Fruit fly (Drosophila melanogaster) whole organism, embryonic: ENCODE results near the gene Mettl5.
A peak's percentile ranks its signal among the peaks of the same experiment; 100 is the strongest.

ENCODE experiments used
- Aef1 ChIP-seq: fragments of 200-800 bp; sonication (Bioruptor generic); IDR thresholded peaks from 3 replicates; pipeline ENCODE4 v1.3.6; 2022; ENCODE audit warnings: missing biosample characterization, missing genetic modification characterization
- Asciz ChIP-seq: fragments of 200-800 bp; sonication (Bioruptor generic); optimal IDR thresholded peaks from 2 replicates; lab custom pipeline; 2017; ENCODE audit warnings: missing biosample characterization, mild to moderate bottlenecking, missing genetic modification characterization, missing genetic modification reagents
- BtbVII ChIP-seq: fragments of 200-800 bp; sonication (Bioruptor generic); optimal IDR thresholded peaks from 3 replicates; lab custom pipeline; 2017; ENCODE audit warnings: missing biosample characterization, mild to moderate bottlenecking, missing genetic modification characterization
- CG10321 ChIP-seq: fragments of 200-800 bp; sonication (Bioruptor generic); IDR thresholded peaks from 2 replicates; pipeline ENCODE4 v1.3.6; 2022; ENCODE audit warnings: missing biosample characterization, missing genetic modification characterization
- CG11398 ChIP-seq: fragments of 200-800 bp; sonication (Bioruptor generic); optimal IDR thresholded peaks from 2 replicates; lab custom pipeline; 2016; ENCODE audit warnings: missing biosample characterization, missing genetic modification characterization
- CG11504 ChIP-seq: fragments of 200-800 bp; sonication (Bioruptor generic); optimal IDR thresholded peaks from 3 replicates; lab custom pipeline; 2019; ENCODE audit warnings: missing biosample characterization, mild to moderate bottlenecking, missing genetic modification characterization, moderate library complexity
- CG12071 ChIP-seq: fragments of 200-800 bp; sonication (Bioruptor generic); optimal IDR thresholded peaks from 3 replicates; lab custom pipeline; 2018; ENCODE audit warnings: missing biosample characterization, mild to moderate bottlenecking, missing genetic modification characterization
- CG12155 ChIP-seq: fragments of 200-800 bp; sonication (Bioruptor generic); optimal IDR thresholded peaks from 3 replicates; lab custom pipeline; 2016; ENCODE audit warnings: missing biosample characterization, missing genetic modification characterization
- CG12219 ChIP-seq: fragments of 200-800 bp; sonication (Bioruptor generic); optimal IDR thresholded peaks from 3 replicates; lab custom pipeline; 2018; ENCODE audit warnings: missing biosample characterization, mild to moderate bottlenecking, missing genetic modification characterization
- CG15269 ChIP-seq: fragments of 200-800 bp; sonication (Bioruptor generic); optimal IDR thresholded peaks from 2 replicates; lab custom pipeline; 2018; ENCODE audit warnings: missing biosample characterization, mild to moderate bottlenecking, missing genetic modification characterization, moderate library complexity
- CG15601 ChIP-seq: fragments of 200-800 bp; sonication (Bioruptor generic); optimal IDR thresholded peaks from 3 replicates; lab custom pipeline; 2019; ENCODE audit warnings: missing biosample characterization, mild to moderate bottlenecking, missing genetic modification characterization, moderate library complexity
- CG1603 ChIP-seq: fragments of 200-800 bp; sonication (Bioruptor generic); optimal IDR thresholded peaks from 2 replicates; lab custom pipeline; 2019; ENCODE audit warnings: missing biosample characterization, mild to moderate bottlenecking, missing genetic modification characterization, moderate library complexity
- CG18599 ChIP-seq: fragments of 200-800 bp; sonication (Bioruptor generic); optimal IDR thresholded peaks from 3 replicates; lab custom pipeline; 2017; ENCODE audit warnings: missing biosample characterization, missing genetic modification characterization, mild to moderate bottlenecking, moderate library complexity, missing genetic modification reagents
- CG18764 ChIP-seq: fragments of 200-800 bp; sonication (Bioruptor generic); optimal IDR thresholded peaks from 3 replicates; lab custom pipeline; 2016; ENCODE audit warnings: missing biosample characterization, missing genetic modification characterization
- CG2712 ChIP-seq: fragments of 200-800 bp; optimal IDR thresholded peaks from 3 replicates; lab custom pipeline; 2019; ENCODE audit warnings: missing biosample characterization, mild to moderate bottlenecking, missing genetic modification characterization, moderate library complexity
- CG31441 ChIP-seq: fragments of 200-800 bp; sonication (Bioruptor generic); IDR thresholded peaks from 2 replicates; pipeline ENCODE4 v1.3.6; 2022; ENCODE audit warnings: missing biosample characterization, missing genetic modification characterization
- CG3281 ChIP-seq: fragments of 200-800 bp; sonication (Bioruptor generic); optimal IDR thresholded peaks from 3 replicates; lab custom pipeline; 2017; ENCODE audit warnings: missing biosample characterization, mild to moderate bottlenecking, missing genetic modification characterization
- CG3726 ChIP-seq: fragments of 200-800 bp; sonication (Bioruptor generic); IDR thresholded peaks from 3 replicates; pipeline ENCODE4, ENCODE4 v1.3.6; 2022; ENCODE audit warnings: missing biosample characterization, missing genetic modification characterization
- CG6175 ChIP-seq: fragments of 200-800 bp; sonication (Bioruptor generic); IDR thresholded peaks from 3 replicates; pipeline ENCODE4 v1.3.6; 2022; ENCODE audit warnings: missing biosample characterization, missing genetic modification characterization
- CG8089 ChIP-seq: fragments of 200-800 bp; sonication (Bioruptor generic); optimal IDR thresholded peaks from 3 replicates; lab custom pipeline; 2016; ENCODE audit warnings: missing biosample characterization, missing genetic modification characterization
- CG8290 ChIP-seq, 3 experiments: fragments of 200-800 bp; sonication (Bioruptor generic); optimal IDR thresholded peaks; 2 replicates each; lab custom pipeline; 2016 to 2019; ENCODE audit warnings: missing biosample characterization in 3 of 3, missing genetic modification characterization in 3 of 3, mild to moderate bottlenecking in 2 of 3, moderate library complexity in 1 of 3
- CG9215 ChIP-seq: fragments of 200-800 bp; sonication (Bioruptor generic); IDR thresholded peaks from 2 replicates; pipeline ENCODE4 v1.3.6; 2022; ENCODE audit warnings: missing biosample characterization, missing genetic modification characterization
- CG9727 ChIP-seq: fragments of 200-800 bp; sonication (Bioruptor generic); optimal IDR thresholded peaks from 3 replicates; lab custom pipeline; 2017; ENCODE audit warnings: missing biosample characterization, mild to moderate bottlenecking, missing genetic modification characterization
- Dek ChIP-seq: fragments of 200-800 bp; sonication (Bioruptor generic); optimal IDR thresholded peaks from 3 replicates; lab custom pipeline; 2019; ENCODE audit warnings: missing biosample characterization, mild to moderate bottlenecking, missing genetic modification characterization, moderate library complexity
- Fer3 ChIP-seq: fragments of 200-800 bp; sonication (Bioruptor generic); optimal IDR thresholded peaks from 2 replicates; lab custom pipeline; 2018; ENCODE audit warnings: missing biosample characterization, mild to moderate bottlenecking, missing genetic modification characterization, moderate library complexity
- Hr39 ChIP-seq: fragments of >200 bp; optimal IDR thresholded peaks from 2 replicates; lab custom pipeline; 2017
- Meics ChIP-seq: fragments of 200-800 bp; sonication (Bioruptor generic); optimal IDR thresholded peaks from 2 replicates; lab custom pipeline; 2017; ENCODE audit warnings: missing biosample characterization, mild to moderate bottlenecking, missing genetic modification characterization
- Oaz ChIP-seq: fragments of 200-800 bp; sonication (Bioruptor generic); IDR thresholded peaks from 2 replicates; pipeline ENCODE4 v1.3.6; 2022; ENCODE audit warnings: missing biosample characterization, missing genetic modification characterization
- Rfx ChIP-seq: fragments of 200-800 bp; sonication (Bioruptor generic); IDR thresholded peaks from 2 replicates; pipeline ENCODE4 v1.3.6; 2022; ENCODE audit warnings: missing biosample characterization, missing genetic modification characterization
- Ssrp ChIP-seq: fragments of 200-800 bp; sonication (Bioruptor generic); optimal IDR thresholded peaks from 2 replicates; lab custom pipeline; 2018; ENCODE audit warnings: missing biosample characterization, mild to moderate bottlenecking, missing genetic modification characterization, moderate library complexity
- bowl ChIP-seq: fragments of 200-800 bp; sonication (Bioruptor generic); IDR thresholded peaks from 2 replicates; pipeline ENCODE4 v1.3.6; 2022; ENCODE audit warnings: missing biosample characterization, missing genetic modification characterization
- cad ChIP-seq: fragments of >200 bp; optimal IDR thresholded peaks from 2 replicates; lab custom pipeline; 2017; ENCODE audit warnings: missing biosample characterization, missing genetic modification characterization
- cg ChIP-seq: fragments of 200-800 bp; sonication (Bioruptor generic); optimal IDR thresholded peaks from 3 replicates; lab custom pipeline; 2019; ENCODE audit warnings: missing biosample characterization, mild to moderate bottlenecking, missing genetic modification characterization, moderate library complexity
- dpn ChIP-seq, 2 experiments: fragments of 200-800 bp; sonication (Bioruptor generic); optimal IDR thresholded peaks; 3 replicates each; lab custom pipeline; 2016; ENCODE audit warnings: missing biosample characterization in 2 of 2, missing genetic modification characterization in 2 of 2
- dysf ChIP-seq: fragments of 200-800 bp; sonication (Bioruptor generic); IDR thresholded peaks from 3 replicates; pipeline ENCODE4 v1.3.6; 2022; ENCODE audit warnings: missing biosample characterization, missing genetic modification characterization
- hkb ChIP-seq, 2 experiments: fragments of 200-800 bp in 1 of 2; fragments of >200 bp in 1 of 2; sonication (Bioruptor generic) in 1 of 2; IDR thresholded peaks in 1 of 2; optimal IDR thresholded peaks in 1 of 2; 2 replicates each; pipeline versions ENCODE4 v1.3.6 to Lab custom; 2017 to 2022; ENCODE audit warnings: missing biosample characterization in 1 of 2, missing genetic modification characterization in 1 of 2
- luna ChIP-seq: fragments of 200-800 bp; sonication (Bioruptor generic); optimal IDR thresholded peaks from 2 replicates; lab custom pipeline; 2016; ENCODE audit warnings: missing biosample characterization, missing genetic modification characterization
- nau ChIP-seq: fragments of 200-800 bp; sonication (Bioruptor generic); optimal IDR thresholded peaks from 3 replicates; lab custom pipeline; 2017; ENCODE audit warnings: missing biosample characterization, mild to moderate bottlenecking, missing genetic modification characterization, missing genetic modification reagents
- nmo ChIP-seq: fragments of 200-800 bp; sonication (Bioruptor generic); optimal IDR thresholded peaks from 2 replicates; lab custom pipeline; 2018; ENCODE audit warnings: missing biosample characterization, mild to moderate bottlenecking, missing genetic modification characterization, moderate library complexity
- oc ChIP-seq: fragments of 200-800 bp; sonication (Bioruptor generic); optimal IDR thresholded peaks from 2 replicates; lab custom pipeline; 2018; ENCODE audit warnings: missing biosample characterization, mild to moderate bottlenecking, missing genetic modification characterization, moderate library complexity
- phol ChIP-seq: fragments of 200-800 bp; sonication (Bioruptor generic); optimal IDR thresholded peaks from 3 replicates; lab custom pipeline; 2018; ENCODE audit warnings: missing biosample characterization, mild to moderate bottlenecking, missing genetic modification characterization, moderate library complexity
- scrt ChIP-seq: fragments of 200-800 bp; sonication (Bioruptor generic); optimal IDR thresholded peaks from 2 replicates; lab custom pipeline; 2018; ENCODE audit warnings: missing biosample characterization, mild to moderate bottlenecking, missing genetic modification characterization, moderate library complexity
- sens ChIP-seq: fragments of 200-800 bp; sonication (Bioruptor generic); peaks from one replicate; lab custom pipeline; 2016; ENCODE audit warnings: missing biosample characterization, missing genetic modification characterization
- sima ChIP-seq: fragments of 200-800 bp; sonication (Bioruptor generic); optimal IDR thresholded peaks from 2 replicates; lab custom pipeline; 2016; ENCODE audit warnings: missing biosample characterization, missing genetic modification characterization
- sisA ChIP-seq: fragments of 200-800 bp; sonication (Bioruptor generic); IDR thresholded peaks from 2 replicates; pipeline ENCODE4 v1.3.6; 2022; ENCODE audit warnings: missing biosample characterization, missing genetic modification characterization
- tap ChIP-seq: fragments of 200-800 bp; optimal IDR thresholded peaks from 3 replicates; lab custom pipeline; 2019; ENCODE audit warnings: missing biosample characterization, mild to moderate bottlenecking, missing genetic modification characterization, moderate library complexity
- ttk ChIP-seq: fragments of 200-800 bp; sonication (Bioruptor generic); IDR thresholded peaks from 2 replicates; pipeline ENCODE4 v2.1.2; 2022; ENCODE audit warnings: missing biosample characterization, missing genetic modification characterization
- unpg ChIP-seq: fragments of 200-800 bp; sonication (Bioruptor generic); optimal IDR thresholded peaks from 3 replicates; lab custom pipeline; 2018; ENCODE audit warnings: missing biosample characterization, mild to moderate bottlenecking, missing genetic modification characterization, moderate library complexity
- zf30C ChIP-seq: fragments of 200-800 bp; sonication (Bioruptor generic); optimal IDR thresholded peaks from 3 replicates; lab custom pipeline; 2018; ENCODE audit warnings: missing biosample characterization, mild to moderate bottlenecking, missing genetic modification characterization

Mettl5 gene

DNA sequence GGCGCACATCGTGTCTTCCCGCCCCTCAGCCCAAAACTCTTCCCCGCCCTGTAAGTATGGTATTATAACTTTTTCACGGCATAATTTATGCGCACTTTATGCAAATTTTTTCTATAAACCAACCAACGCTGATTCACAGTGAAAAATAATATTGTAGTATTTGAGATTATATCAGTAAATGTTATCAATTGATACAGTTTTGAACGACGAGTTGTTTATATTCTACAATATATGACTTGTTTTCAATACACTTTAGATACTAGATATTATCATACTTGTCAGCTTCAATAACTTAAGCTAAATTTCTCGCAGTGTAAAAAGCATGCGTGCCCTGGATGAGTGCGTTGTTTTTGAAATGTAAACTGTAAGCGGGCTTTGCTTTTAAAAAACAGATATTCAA lies 47.2 kb upstream of the Mettl5 start (continued):
- TF ChIP-seq BtbVII (GFP tag; lab: Kevin White, UChicago) (peak; percentile 20), CG1603 (tag; lab: Kevin White, UChicago) (peak; percentile 54), hkb (optimal IDR thresholded peaks at IDR 0.05; lab: Kevin White, UChicago) (no peak), hkb (GFP tag; IDR thresholded peaks at IDR 0.05; lab: Robert Waterston, UW) (peak; percentile 56), CG9215 (GFP tag; lab: Robert Waterston, UW) (no peak), ttk (GFP tag; lab: Robert Waterston, UW) (no peak), tap (peak; percentile 53), CG3281 (GFP tag; lab: Kevin White, UChicago) (peak; percentile 67), CG2712 (tag; lab: Kevin White, UChicago) (peak; percentile 51), CG15601 (tag; lab: Kevin White, UChicago) (no peak), Hr39 (lab: Kevin White, UChicago) (no peak), CG8290 (GFP tag; optimal IDR thresholded peaks at IDR 0.05; lab: Kevin White, UChicago) (no peak), CG8290 (tag; optimal IDR thresholded peaks at IDR 0.05; lab: Kevin White, UChicago) (peak in 1 of 2 experiments; percentile 39), CG12071 (GFP tag; lab: Kevin White, UChicago) (peak; percentile 5), sisA (peak; percentile 17; the same call in 1 of the 2 replicates), cad (GFP tag; lab: Kevin White, UChicago) (no peak), phol (tag; lab: Kevin White, UChicago) (peak; percentile 58), CG11398 (GFP tag; lab: Kevin White, UChicago) (no peak), CG12155 (GFP tag; lab: Kevin White, UChicago) (peak; percentile 1), CG10321 (GFP tag; lab: Robert Waterston, UW) (0 out of 2 replicates have a peak, but pooled peaks have one; percentile 13), Rfx (GFP tag; lab: Robert Waterston, UW) (peak; percentile 67), Fer3 (peak; percentile 65), cg (GFP tag; lab: Kevin White, UChicago) (no peak), CG8089 (GFP tag; lab: Kevin White, UChicago) (no peak), CG18764 (GFP tag; lab: Kevin White, UChicago) (peak; percentile 13), Dek (peak; percentile 29), Aef1 (GFP tag; lab: Robert Waterston, UW) (0 out of 3 replicates have a peak, but pooled peaks have one; percentile 14), CG31441 (GFP tag; lab: Robert Waterston, UW) (peak; percentile 68), CG12219 (no peak), luna (GFP tag; lab: Kevin White, UChicago) (no peak), Asciz (peak; percentile 30), scrt (peak; percentile 52), nmo (GFP tag; lab: Kevin White, UChicago) (peak; percentile 30), sima (GFP tag; lab: Kevin White, UChicago) (no peak), CG15269 (tag; lab: Kevin White, UChicago) (peak; percentile 58), Meics (GFP tag; lab: Kevin White, UChicago) (peak; percentile 48), nau (no peak), sens (peak; percentile 17), Oaz (GFP tag; lab: Robert Waterston, UW) (peak; percentile 22; the same call in 1 of the 2 replicates), CG9727 (GFP tag; lab: Kevin White, UChicago) (peak; percentile 32), unpg (peak; percentile 64), CG11504 (tag; lab: Kevin White, UChicago) (peak; percentile 69), oc (tag; lab: Kevin White, UChicago) (peak; percentile 0), CG3726 (GFP tag; lab: Robert Waterston, UW) (0 out of 3 replicates have a peak, but pooled peaks have one; percentile 13), dysf (GFP tag; lab: Robert Waterston, UW) (peak; percentile 47; the same call in 1 of the 3 replicates), Ssrp (tag; lab: Kevin White, UChicago) (peak; percentile 17), dpn (GFP tag; optimal IDR thresholded peaks at IDR 0.05; lab: Kevin White, UChicago) (peak in 1 of 2 experiments; percentile 29), bowl (GFP tag; lab: Robert Waterston, UW) (no peak), CG18599 (GFP tag; lab: Kevin White, UChicago) (peak; percentile 71), CG6175 (GFP tag; lab: Robert Waterston, UW) (no peak), zf30C (GFP tag; lab: Kevin White, UChicago) (no peak)
